Worm (Caenorhabditis elegans): ENCODE results near the gene srd-56.

ce11 chrII:7210187-7210586 lies 7.2 kb upstream of the srd-56 start, which contains the start of gene E04F6.15:
- TF ChIP-seq ces-1 (GFP tag; optimal IDR thresholded peaks at IDR 0.05), result no peak
- TF ChIP-seq elt-1 (tag; optimal IDR thresholded peaks at IDR 0.05; ENCODE audit: borderline replicate concordance, insufficient read depth), result no peak
- no peak for TF ChIP-seq ham-2 (GFP tag; optimal IDR thresholded peaks at IDR 0.05)
- TF ChIP-seq pha-4 (tag; optimal IDR thresholded peaks at IDR 0.05), result no peak
- TF ChIP-seq nhr-237 (tag; optimal IDR thresholded peaks at IDR 0.05), result no peak
- TF ChIP-seq hlh-1 (tag; optimal IDR thresholded peaks at IDR 0.05), result no peak
- TF ChIP-seq nhr-12 (tag; optimal IDR thresholded peaks at IDR 0.05), result no peak
- no peak for TF ChIP-seq elt-3 (tag; optimal IDR thresholded peaks at IDR 0.05)
- TF ChIP-seq lin-13 (tag; optimal IDR thresholded peaks at IDR 0.05), result no peak
- no peak for TF ChIP-seq ztf-11 (tag; optimal IDR thresholded peaks at IDR 0.05)
- no peak for TF ChIP-seq blmp-1 (tag; optimal IDR thresholded peaks at IDR 0.05)
- no peak for TF ChIP-seq snpc-4 (tag; optimal IDR thresholded peaks at IDR 0.05)
- TF ChIP-seq mep-1 (tag; optimal IDR thresholded peaks at IDR 0.05), result no peak
- TF ChIP-seq nhr-76 (tag; optimal IDR thresholded peaks at IDR 0.05), result no peak

Data from whole organism, mixed stage, embryonic.